Worm (Caenorhabditis elegans): ENCODE results near the gene tos-1.

DNA sequence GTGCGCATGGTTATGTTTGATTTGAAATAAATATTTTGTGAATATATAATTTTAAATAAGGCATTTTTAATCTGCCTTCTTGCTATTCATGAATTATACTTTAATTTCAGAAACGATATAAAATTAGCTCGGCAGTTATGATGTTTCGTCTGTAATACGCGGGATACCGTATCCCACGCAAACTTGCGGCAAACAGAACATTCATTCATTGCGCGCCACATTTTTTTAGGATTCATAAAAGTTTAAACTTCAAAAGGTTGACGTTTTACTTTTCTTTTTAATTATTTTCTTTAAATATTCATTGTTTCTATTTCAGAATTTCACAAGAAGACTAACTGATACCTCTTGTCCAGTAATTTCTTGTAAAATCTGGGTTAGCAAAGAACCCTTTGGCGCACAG is 21.1 kb downstream of the tos-1 start, which contains the start of gene tag-153:
- TF ChIP-seq him-1 (tag; optimal IDR thresholded peaks at IDR 0.05) (no peak), W03F9.2 (tag; optimal IDR thresholded peaks at IDR 0.05) (no peak)
